Fruit fly (Drosophila melanogaster) whole organism, embryonic: ENCODE data around the gene neur.

ENCODE experiments used
- Atf-2 ChIP-seq: fragments of 200-800 bp; sonication (Bioruptor generic); optimal IDR thresholded peaks from 2 replicates; lab custom pipeline; 2016; ENCODE audit warnings: missing biosample characterization, missing genetic modification characterization
- B-H2 ChIP-seq: fragments of 200-800 bp; sonication (Bioruptor generic); optimal IDR thresholded peaks from 2 replicates; lab custom pipeline; 2018; ENCODE audit warnings: missing biosample characterization, mild to moderate bottlenecking, missing genetic modification characterization
- CG12219 ChIP-seq: fragments of 200-800 bp; sonication (Bioruptor generic); optimal IDR thresholded peaks from 3 replicates; lab custom pipeline; 2018; ENCODE audit warnings: missing biosample characterization, mild to moderate bottlenecking, missing genetic modification characterization
- CG14050 ChIP-seq: fragments of 200-800 bp; sonication (Bioruptor generic); IDR thresholded peaks from 3 replicates; pipeline ENCODE4 v1.3.6; 2022; ENCODE audit warnings: missing biosample characterization, missing genetic modification characterization
- CG14667 ChIP-seq: fragments of 200-800 bp; sonication (Bioruptor generic); IDR thresholded peaks from 2 replicates; pipeline ENCODE4 v1.3.6; 2022; ENCODE audit warnings: missing biosample characterization, missing genetic modification characterization
- CG14710 ChIP-seq: fragments of 200-800 bp; sonication (Bioruptor generic); optimal IDR thresholded peaks from 3 replicates; lab custom pipeline; 2019; ENCODE audit warnings: missing biosample characterization, mild to moderate bottlenecking, missing genetic modification characterization, moderate library complexity
- CG15011 ChIP-seq: fragments of 200-800 bp; sonication (Bioruptor generic); optimal IDR thresholded peaks from 3 replicates; lab custom pipeline; 2018; ENCODE audit warnings: missing biosample characterization, mild to moderate bottlenecking, missing genetic modification characterization
- CG15601 ChIP-seq: fragments of 200-800 bp; sonication (Bioruptor generic); optimal IDR thresholded peaks from 3 replicates; lab custom pipeline; 2019; ENCODE audit warnings: missing biosample characterization, mild to moderate bottlenecking, missing genetic modification characterization, moderate library complexity
- CG17612 ChIP-seq: fragments of 200-800 bp; sonication (Bioruptor generic); IDR thresholded peaks from 2 replicates; pipeline ENCODE4 v1.3.6; 2022; ENCODE audit warnings: missing biosample characterization, missing genetic modification characterization
- CG17829 ChIP-seq: fragments of 200-800 bp; optimal IDR thresholded peaks from 2 replicates; lab custom pipeline; 2019; ENCODE audit warnings: missing biosample characterization, mild to moderate bottlenecking, missing genetic modification characterization, moderate library complexity
- CG2202 ChIP-seq: fragments of 200-800 bp; sonication (Bioruptor generic); optimal IDR thresholded peaks from 2 replicates; lab custom pipeline; 2018; ENCODE audit warnings: missing biosample characterization, mild to moderate bottlenecking, missing genetic modification characterization
- CG2712 ChIP-seq: fragments of 200-800 bp; optimal IDR thresholded peaks from 3 replicates; lab custom pipeline; 2019; ENCODE audit warnings: missing biosample characterization, mild to moderate bottlenecking, missing genetic modification characterization, moderate library complexity
- CG30431 ChIP-seq: fragments of 200-800 bp; sonication (Bioruptor generic); optimal IDR thresholded peaks from 2 replicates; lab custom pipeline; 2017; ENCODE audit warnings: missing biosample characterization, missing genetic modification characterization
- CG31224 ChIP-seq: fragments of 200-800 bp; sonication (Bioruptor generic); IDR thresholded peaks from 2 replicates; pipeline ENCODE4 v1.3.6; 2022; ENCODE audit warnings: missing biosample characterization, missing genetic modification characterization
- CG3281 ChIP-seq: fragments of 200-800 bp; sonication (Bioruptor generic); optimal IDR thresholded peaks from 3 replicates; lab custom pipeline; 2017; ENCODE audit warnings: missing biosample characterization, mild to moderate bottlenecking, missing genetic modification characterization
- CG4282 ChIP-seq: fragments of 200-800 bp; sonication (Bioruptor generic); optimal IDR thresholded peaks from 2 replicates; lab custom pipeline; 2016; ENCODE audit warnings: missing biosample characterization, missing genetic modification characterization
- CG6254 ChIP-seq: fragments of 200-800 bp; sonication (Bioruptor generic); optimal IDR thresholded peaks from 3 replicates; lab custom pipeline; 2017; ENCODE audit warnings: mild to moderate bottlenecking, missing biosample characterization, missing genetic modification reagents, missing genetic modification characterization
- CG6765 ChIP-seq: fragments of 200-800 bp; sonication (Bioruptor generic); optimal IDR thresholded peaks from 3 replicates; lab custom pipeline; 2017; ENCODE audit warnings: missing biosample characterization, mild to moderate bottlenecking, missing genetic modification characterization
- CG9215 ChIP-seq: fragments of 200-800 bp; sonication (Bioruptor generic); IDR thresholded peaks from 2 replicates; pipeline ENCODE4 v1.3.6; 2022; ENCODE audit warnings: missing biosample characterization, missing genetic modification characterization
- CG9932 ChIP-seq: fragments of 200-800 bp; sonication (Bioruptor generic); IDR thresholded peaks from 2 replicates; pipeline ENCODE4 v1.3.6; 2022; ENCODE audit warnings: missing biosample characterization, missing genetic modification characterization
- CTCF ChIP-seq: fragments of 200-800 bp; sonication (Bioruptor generic); optimal IDR thresholded peaks from 2 replicates; lab custom pipeline; 2017; ENCODE audit warnings: missing biosample characterization, mild to moderate bottlenecking, missing genetic modification characterization, moderate library complexity
- CoRest ChIP-seq: fragments of 200-800 bp; sonication (Bioruptor generic); optimal IDR thresholded peaks from 3 replicates; lab custom pipeline; 2018; ENCODE audit warnings: missing biosample characterization, mild to moderate bottlenecking, missing genetic modification characterization, moderate library complexity
- Dref ChIP-seq: fragments of 200-800 bp; sonication (Bioruptor generic); IDR thresholded peaks from 2 replicates; pipeline ENCODE4 v1.3.6; 2022; ENCODE audit warnings: missing biosample characterization, missing genetic modification characterization
- Hmr ChIP-seq: fragments of 200-800 bp; sonication (Bioruptor generic); optimal IDR thresholded peaks from 3 replicates; lab custom pipeline; 2017; ENCODE audit warnings: mild to moderate bottlenecking, missing biosample characterization, missing genetic modification reagents, missing genetic modification characterization
- Hmx ChIP-seq: fragments of 200-800 bp; sonication (Bioruptor generic); optimal IDR thresholded peaks from 2 replicates; lab custom pipeline; 2016; ENCODE audit warnings: missing biosample characterization, missing genetic modification characterization
- Hsf ChIP-seq: fragments of 200-800 bp; sonication (Bioruptor generic); optimal IDR thresholded peaks from 3 replicates; lab custom pipeline; 2016; ENCODE audit warnings: missing biosample characterization, missing genetic modification characterization
- Kr ChIP-seq: fragments of 200-800 bp; sonication (Bioruptor generic); optimal IDR thresholded peaks from 2 replicates; lab custom pipeline; 2017; ENCODE audit warnings: missing biosample characterization, mild to moderate bottlenecking, missing genetic modification characterization
- Lpt ChIP-seq: fragments of >200 bp; optimal IDR thresholded peaks from 2 replicates; lab custom pipeline; 2018; ENCODE audit warnings: missing biosample characterization, missing genetic modification characterization
- MTF-1 ChIP-seq: fragments of 200-800 bp; sonication (Bioruptor generic); optimal IDR thresholded peaks from 2 replicates; lab custom pipeline; 2018; ENCODE audit warnings: missing biosample characterization, mild to moderate bottlenecking, missing genetic modification characterization, borderline replicate concordance
- Oaz ChIP-seq: fragments of 200-800 bp; sonication (Bioruptor generic); IDR thresholded peaks from 2 replicates; pipeline ENCODE4 v1.3.6; 2022; ENCODE audit warnings: missing biosample characterization, missing genetic modification characterization
- TFAM ChIP-seq: fragments of 200-800 bp; sonication (Bioruptor generic); optimal IDR thresholded peaks from 2 replicates; lab custom pipeline; 2017; ENCODE audit warnings: missing biosample characterization, missing genetic modification characterization, inconsistent platforms
- abd-A ChIP-seq: fragments of 200-800 bp; sonication (Bioruptor generic); optimal IDR thresholded peaks from 3 replicates; lab custom pipeline; 2019; ENCODE audit warnings: missing biosample characterization, mild to moderate bottlenecking, missing genetic modification characterization, moderate library complexity
- al ChIP-seq: fragments of 200-800 bp; sonication (Bioruptor generic); IDR thresholded peaks from 2 replicates; pipeline ENCODE4 v1.3.6; 2022; ENCODE audit warnings: missing biosample characterization, missing genetic modification characterization
- ato ChIP-seq: fragments of 200-800 bp; sonication (Bioruptor generic); IDR thresholded peaks from 2 replicates; pipeline ENCODE4 v1.3.6; 2022; ENCODE audit warnings: missing biosample characterization, missing genetic modification characterization; ENCODE audit not compliant: partially characterized antibody
- bab2 ChIP-seq: fragments of 200-800 bp; sonication (Bioruptor generic); optimal IDR thresholded peaks from 2 replicates; lab custom pipeline; 2016; ENCODE audit warnings: missing biosample characterization, missing genetic modification characterization
- crol ChIP-seq: fragments of 200-800 bp; sonication (Bioruptor generic); IDR thresholded peaks from 2 replicates; pipeline ENCODE4 v1.3.6; 2022; ENCODE audit warnings: missing biosample characterization, missing genetic modification characterization
- crp ChIP-seq, 2 experiments: fragments of 200-800 bp; sonication (Bioruptor generic); optimal IDR thresholded peaks; 2 replicates in 1 of 2; 3 replicates in 1 of 2; lab custom pipeline; 2017; ENCODE audit warnings: missing biosample characterization in 2 of 2, missing genetic modification characterization in 2 of 2, mild to moderate bottlenecking in 1 of 2, moderate library complexity in 1 of 2
- dysf ChIP-seq: fragments of 200-800 bp; sonication (Bioruptor generic); IDR thresholded peaks from 3 replicates; pipeline ENCODE4 v1.3.6; 2022; ENCODE audit warnings: missing biosample characterization, missing genetic modification characterization
- ftz-f1 ChIP-seq: fragments of 200-800 bp; sonication (Bioruptor generic); optimal IDR thresholded peaks from 2 replicates; lab custom pipeline; 2016; ENCODE audit warnings: missing biosample characterization, missing genetic modification characterization
- ken ChIP-seq: fragments of 200-800 bp; sonication (Bioruptor generic); IDR thresholded peaks from 3 replicates; pipeline ENCODE4 v1.3.6; 2022; ENCODE audit warnings: missing biosample characterization, missing genetic modification characterization
- lab ChIP-seq: fragments of 200-800 bp; sonication (Bioruptor generic); optimal IDR thresholded peaks from 3 replicates; lab custom pipeline; 2017; ENCODE audit warnings: missing biosample characterization, missing genetic modification characterization, mild to moderate bottlenecking, moderate library complexity, missing genetic modification reagents
- lov ChIP-seq, 2 experiments: fragments of 200-800 bp in 1 of 2; fragments of >200 bp in 1 of 2; sonication (Bioruptor generic) in 1 of 2; IDR thresholded peaks in 1 of 2; optimal IDR thresholded peaks in 1 of 2; 2 replicates in 1 of 2; 3 replicates in 1 of 2; pipeline versions ENCODE4 v1.3.6 to Lab custom; 2017 to 2022; ENCODE audit warnings: missing biosample characterization in 1 of 2, missing genetic modification characterization in 1 of 2
- odd ChIP-seq: fragments of 200-800 bp; sonication (Bioruptor generic); optimal IDR thresholded peaks from 2 replicates; lab custom pipeline; 2017; ENCODE audit warnings: missing biosample characterization, mild to moderate bottlenecking, missing genetic modification characterization
- pros ChIP-seq: fragments of 200-800 bp; sonication (Bioruptor generic); optimal IDR thresholded peaks from 3 replicates; lab custom pipeline; 2019; ENCODE audit warnings: missing biosample characterization, mild to moderate bottlenecking, missing genetic modification characterization, moderate library complexity
- slou ChIP-seq: fragments of 200-800 bp; sonication (Bioruptor generic); optimal IDR thresholded peaks from 3 replicates; lab custom pipeline; 2016; ENCODE audit warnings: missing biosample characterization, missing genetic modification characterization
- stwl ChIP-seq: fragments of 200-800 bp; sonication (Bioruptor generic); optimal IDR thresholded peaks from 3 replicates; lab custom pipeline; 2018; ENCODE audit warnings: missing biosample characterization, mild to moderate bottlenecking, missing genetic modification characterization, moderate library complexity
- trem ChIP-seq: fragments of 200-800 bp; optimal IDR thresholded peaks from 3 replicates; lab custom pipeline; 2019; ENCODE audit warnings: missing biosample characterization, mild to moderate bottlenecking, missing genetic modification characterization, moderate library complexity
- trh ChIP-seq: fragments of 200-800 bp; sonication (Bioruptor generic); optimal IDR thresholded peaks from 2 replicates; lab custom pipeline; 2016; ENCODE audit warnings: missing biosample characterization, missing genetic modification characterization
- unc-4 ChIP-seq: fragments of 200-800 bp; sonication (Bioruptor generic); IDR thresholded peaks from 2 replicates; pipeline ENCODE4 v1.3.6; 2022; ENCODE audit warnings: missing biosample characterization, missing genetic modification characterization; ENCODE audit not compliant: partially characterized antibody

Gene neur

DNA sequence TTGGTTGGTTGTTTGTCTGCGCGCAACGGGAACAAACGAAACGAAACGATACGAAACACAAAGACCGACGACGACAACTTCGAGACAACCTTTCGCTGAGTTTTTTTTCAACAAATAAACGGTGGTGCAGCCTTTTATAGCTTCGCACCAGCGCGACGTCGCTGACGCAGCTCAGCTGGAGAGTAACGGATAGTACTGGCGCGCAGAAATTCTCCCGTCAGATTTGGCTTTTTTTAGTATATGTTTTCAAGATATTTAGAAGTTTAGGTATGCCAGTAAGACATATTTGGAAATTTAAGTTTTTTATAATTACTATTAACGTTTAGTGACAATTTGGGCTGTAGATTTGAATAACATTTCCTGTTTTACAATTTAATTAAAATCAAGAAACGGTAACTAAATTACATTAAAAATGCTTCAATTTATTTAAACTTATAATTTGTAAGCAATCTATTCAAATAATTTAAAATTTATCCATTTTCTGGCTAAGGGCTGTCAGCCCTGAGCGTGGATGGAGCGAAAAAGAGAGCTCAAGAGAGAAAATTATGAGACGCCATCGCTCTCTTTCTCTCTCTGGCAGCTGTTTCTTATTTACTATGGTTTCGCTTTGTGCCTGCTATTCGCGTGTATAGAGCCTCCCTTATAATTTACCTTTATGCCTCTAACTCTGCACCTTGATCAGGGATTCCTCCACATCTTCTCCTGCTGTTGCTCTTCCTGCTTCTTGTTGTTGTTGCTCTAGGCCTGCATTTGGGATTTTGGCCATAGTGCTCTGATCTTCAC, 5.5 kb downstream of the neur start (continued):
- no peak for TF ChIP-seq Oaz (GFP tag; lab: Robert Waterston, UW)
- TF ChIP-seq slou, result peak; percentile 31
- TF ChIP-seq CG30431 (GFP tag; lab: Kevin White, UChicago), result peak; percentile 7
- peak; percentile 81 for TF ChIP-seq CG6765
- peak; percentile 91 for TF ChIP-seq Hmr (GFP tag; lab: Kevin White, UChicago)
- TF ChIP-seq CG14710 (tag; lab: Kevin White, UChicago), result peak; percentile 87
- TF ChIP-seq TFAM (GFP tag; lab: Kevin White, UChicago), result no peak
- TF ChIP-seq CG17829, result peak; percentile 92
- TF ChIP-seq abd-A, result peak; percentile 58
- TF ChIP-seq CTCF (GFP tag; lab: Kevin White, UChicago), result peak; percentile 6
- TF ChIP-seq ftz-f1, result peak; percentile 16
- no peak for TF ChIP-seq CG17612 (GFP tag; lab: Robert Waterston, UW)
- peak; percentile 88 for TF ChIP-seq lab (GFP tag; lab: Kevin White, UChicago)
- TF ChIP-seq Atf-2 (GFP tag; lab: Kevin White, UChicago), result peak; percentile 46
- TF ChIP-seq CG2202 (tag; lab: Kevin White, UChicago), result peak; percentile 29
- peak; percentile 78 for TF ChIP-seq trem (tag; lab: Kevin White, UChicago)
- peak; percentile 79 for TF ChIP-seq CG15011 (GFP tag; lab: Kevin White, UChicago)
- TF ChIP-seq CG14050 (GFP tag; lab: Robert Waterston, UW), result peak; percentile 67
- TF ChIP-seq CG15601 (tag; lab: Kevin White, UChicago), result peak; percentile 85
- TF ChIP-seq Dref (GFP tag; lab: Robert Waterston, UW), result no peak
- no peak for TF ChIP-seq ato (GFP tag; lab: Robert Waterston, UW)
- no peak for TF ChIP-seq CG14667
- peak; percentile 21 for TF ChIP-seq MTF-1 (GFP tag; lab: Kevin White, UChicago)
- TF ChIP-seq CG9215 (GFP tag; lab: Robert Waterston, UW), result peak; percentile 41; the same call in 1 of the 2 replicates
- TF ChIP-seq Lpt (GFP tag; lab: Kevin White, UChicago), result no peak
- no peak for TF ChIP-seq crol (GFP tag; lab: Robert Waterston, UW)
- TF ChIP-seq CG31224 (GFP tag; lab: Robert Waterston, UW), result 0 out of 2 replicates have a peak, but pooled peaks have one; percentile 20
- no peak for TF ChIP-seq bab2 (GFP tag; lab: Kevin White, UChicago)
- TF ChIP-seq ken, result peak; percentile 40; the same call in 1 of the 3 replicates
- TF ChIP-seq pros, result peak; percentile 88
- no peak for TF ChIP-seq lov (optimal IDR thresholded peaks at IDR 0.05; lab: Kevin White, UChicago)
- TF ChIP-seq lov (GFP tag; IDR thresholded peaks at IDR 0.05; lab: Robert Waterston, UW), result no peak
- TF ChIP-seq CoRest (tag; lab: Kevin White, UChicago), result peak; percentile 93
- TF ChIP-seq Hmx (GFP tag; lab: Kevin White, UChicago), result peak; percentile 32
- TF ChIP-seq al, result peak; percentile 19; the same call in 1 of the 2 replicates
- peak; percentile 65 for TF ChIP-seq CG12219 (GFP tag; lab: Kevin White, UChicago)
- TF ChIP-seq CG6254 (GFP tag; lab: Kevin White, UChicago), result peak; percentile 73
- no peak for TF ChIP-seq CG4282 (GFP tag; lab: Kevin White, UChicago)
- peak; percentile 64 for TF ChIP-seq Hsf
- peak; percentile 57; the same call in 1 of the 2 replicates for TF ChIP-seq CG9932 (GFP tag; lab: Robert Waterston, UW)
- peak; percentile 47 to 78 for TF ChIP-seq crp (GFP tag; optimal IDR thresholded peaks at IDR 0.05; lab: Kevin White, UChicago)
- TF ChIP-seq dysf (GFP tag; lab: Robert Waterston, UW), result peak; percentile 79
- TF ChIP-seq CG2712 (tag; lab: Kevin White, UChicago), result peak; percentile 93
- peak; percentile 89 for TF ChIP-seq odd (GFP tag; lab: Kevin White, UChicago)
- peak; percentile 71 for TF ChIP-seq B-H2 (GFP tag; lab: Kevin White, UChicago)
- no peak for TF ChIP-seq unc-4 (GFP tag; lab: Robert Waterston, UW)
- TF ChIP-seq CG3281 (GFP tag; lab: Kevin White, UChicago), result peak; percentile 91
- no peak for TF ChIP-seq trh (GFP tag; lab: Kevin White, UChicago)
- peak; percentile 50 for TF ChIP-seq Kr (GFP tag; lab: Kevin White, UChicago)
- TF ChIP-seq stwl (tag; lab: Kevin White, UChicago), result no peak
